Worm (Caenorhabditis elegans) whole organism, young adult: ENCODE measurements around the gene clec-2.

ENCODE experiments used
- B0019.2 ChIP-seq: fragments of 200-800 bp; sonication (Bioruptor generic); conservative IDR thresholded peaks from 2 replicates; pipeline ENCODE4 v1.3.6; 2022; ENCODE audit warnings: missing genetic modification reagents, missing genetic modification characterization, missing compliant biosample characterization
- B0035.1 ChIP-seq: sonication (generic microtip); optimal IDR thresholded peaks from 2 replicates; lab custom pipeline; 2016; ENCODE audit warnings: missing genetic modification characterization, mild to moderate bottlenecking, missing compliant biosample characterization, missing genotype, missing genetic modification reagents
- C06A6.2 ChIP-seq: fragments of 200-800 bp; sonication (Bioruptor generic); conservative IDR thresholded peaks from 2 replicates; pipeline ENCODE4 v1.3.6; 2022; ENCODE audit warnings: missing genetic modification characterization, missing compliant biosample characterization
- D2030.7 ChIP-seq: fragments of 200-800 bp; sonication (Bioruptor generic); IDR thresholded peaks from 2 replicates; pipeline ENCODE4 v1.3.6; 2022; ENCODE audit warnings: missing genetic modification reagents, missing genetic modification characterization, missing compliant biosample characterization
- T26A5.8 ChIP-seq: sonication (generic microtip); optimal IDR thresholded peaks from 2 replicates; lab custom pipeline; 2016; ENCODE audit warnings: missing genetic modification characterization, missing compliant biosample characterization
- Y53F4B.3 ChIP-seq: fragments of 200-800 bp; sonication (Bioruptor generic); IDR thresholded peaks from 2 replicates; pipeline ENCODE4 v1.3.6; 2022; ENCODE audit warnings: missing genetic modification reagents, missing genetic modification characterization, missing compliant biosample characterization
- Y56A3A.18 ChIP-seq: fragments of 200-800 bp; sonication (Bioruptor generic); IDR thresholded peaks from 2 replicates; pipeline ENCODE4 v1.3.6; 2022; ENCODE audit warnings: missing genetic modification reagents, missing genetic modification characterization, missing compliant biosample characterization
- Y79H2A.3 ChIP-seq: fragments of 200-800 bp; sonication (Bioruptor generic); conservative IDR thresholded peaks from 2 replicates; pipeline ENCODE4 v1.3.6; 2022; ENCODE audit warnings: missing genetic modification reagents, missing genetic modification characterization, missing compliant biosample characterization
- Y95B8A.8 ChIP-seq: fragments of 200-800 bp; sonication (Bioruptor generic); IDR thresholded peaks from 2 replicates; pipeline ENCODE4 v1.3.6; 2022; ENCODE audit warnings: missing genetic modification reagents, missing genetic modification characterization, missing compliant biosample characterization
- attf-3 ChIP-seq: fragments of 200-800 bp; sonication (Bioruptor generic); conservative IDR thresholded peaks from 2 replicates; pipeline ENCODE4 v1.3.6; 2022; ENCODE audit warnings: missing genetic modification reagents, missing genetic modification characterization, missing compliant biosample characterization
- ccch-3 ChIP-seq: fragments of 200-800 bp; sonication (Bioruptor generic); optimal IDR thresholded peaks from 2 replicates; lab custom pipeline; 2018; ENCODE audit warnings: mild to moderate bottlenecking, missing genetic modification characterization, missing compliant biosample characterization
- cebp-2 ChIP-seq: fragments of 200-800 bp; sonication (Bioruptor generic); IDR thresholded peaks from 2 replicates; pipeline ENCODE4 v1.3.6; 2022; ENCODE audit warnings: missing genetic modification characterization, missing compliant biosample characterization
- ceh-79 ChIP-seq: sonication (generic microtip); optimal IDR thresholded peaks from 2 replicates; lab custom pipeline; 2017; ENCODE audit warnings: mild to moderate bottlenecking, missing genetic modification characterization, missing compliant biosample characterization
- dox-1 ChIP-seq: fragments of 200-800 bp; sonication (Bioruptor generic); IDR thresholded peaks from 2 replicates; pipeline ENCODE4 v1.3.6; 2022; ENCODE audit warnings: missing genetic modification reagents, missing genetic modification characterization, missing compliant biosample characterization
- dpff-1 ChIP-seq: sonication (generic microtip); optimal IDR thresholded peaks from 2 replicates; lab custom pipeline; 2017; ENCODE audit warnings: mild to moderate bottlenecking, missing genetic modification characterization, missing compliant biosample characterization
- dpl-1 ChIP-seq: fragments of 150-350 bp; optimal IDR thresholded peaks from 2 replicates; lab custom pipeline; 2014; ENCODE audit warnings: missing biosample characterization, missing genetic modification reagents, missing genetic modification characterization
- efl-1 ChIP-seq: fragments of 150-350 bp; optimal IDR thresholded peaks from 2 replicates; lab custom pipeline; 2014; ENCODE audit warnings: missing biosample characterization, missing genetic modification reagents, missing genetic modification characterization
- egl-18 ChIP-seq: fragments of 200-800 bp; sonication (Bioruptor generic); IDR thresholded peaks from 2 replicates; pipeline ENCODE4 v1.3.6; 2022; ENCODE audit warnings: missing genetic modification reagents, missing genetic modification characterization, missing compliant biosample characterization
- egl-44 ChIP-seq: fragments of 200-800 bp; sonication (Bioruptor generic); IDR thresholded peaks from 2 replicates; pipeline ENCODE4 v1.3.6; 2022; ENCODE audit warnings: missing genetic modification reagents, missing genetic modification characterization, missing compliant biosample characterization
- fkh-3 ChIP-seq: sonication (generic microtip); optimal IDR thresholded peaks from 2 replicates; lab custom pipeline; 2016; ENCODE audit warnings: mild to moderate bottlenecking, missing genetic modification characterization, missing compliant biosample characterization
- hmg-20 ChIP-seq: fragments of 200-800 bp; sonication (Bioruptor generic); IDR thresholded peaks from 2 replicates; pipeline ENCODE4 v1.3.6; 2022; ENCODE audit warnings: missing genetic modification reagents, missing genetic modification characterization, missing compliant biosample characterization
- hrde-1 ChIP-seq: sonication (generic microtip); optimal IDR thresholded peaks from 2 replicates; lab custom pipeline; 2016; ENCODE audit warnings: missing genetic modification characterization, mild to moderate bottlenecking, missing compliant biosample characterization, moderate library complexity, missing genotype, missing genetic modification reagents, borderline replicate concordance
- let-526 ChIP-seq: fragments of 200-800 bp; sonication (Bioruptor generic); IDR thresholded peaks from 2 replicates; pipeline ENCODE4 v1.3.6; 2022; ENCODE audit warnings: missing genetic modification reagents, missing genetic modification characterization, missing compliant biosample characterization
- lsy-27 ChIP-seq: sonication (generic microtip); optimal IDR thresholded peaks from 2 replicates; lab custom pipeline; 2017; ENCODE audit warnings: missing genetic modification characterization, mild to moderate bottlenecking, missing compliant biosample characterization, antibody characterized with exemption, missing genotype, borderline replicate concordance; ENCODE audit not compliant: insufficient read depth
- madf-3 ChIP-seq: fragments of 200-800 bp; sonication (Bioruptor generic); IDR thresholded peaks from 2 replicates; pipeline ENCODE4 v1.3.6; 2022; ENCODE audit warnings: missing genetic modification reagents, missing genetic modification characterization, missing compliant biosample characterization
- madf-8 ChIP-seq: fragments of 200-800 bp; sonication (Bioruptor generic); conservative IDR thresholded peaks from 2 replicates; pipeline ENCODE4 v1.3.6; 2022; ENCODE audit warnings: missing genetic modification reagents, missing genetic modification characterization, missing compliant biosample characterization
- mcd-1 ChIP-seq: fragments of 200-800 bp; sonication (Bioruptor generic); IDR thresholded peaks from 2 replicates; pipeline ENCODE4 v1.3.6; 2022; ENCODE audit warnings: missing genetic modification reagents, missing genetic modification characterization, missing compliant biosample characterization
- nfyb-1 ChIP-seq: fragments of 200-800 bp; sonication (Bioruptor generic); IDR thresholded peaks from 2 replicates; pipeline ENCODE4 v1.3.6; 2022; ENCODE audit warnings: missing genetic modification reagents, missing genetic modification characterization, missing compliant biosample characterization
- nhr-27 ChIP-seq: fragments of 200-800 bp; sonication (Bioruptor generic); optimal IDR thresholded peaks from 2 replicates; lab custom pipeline; 2018; ENCODE audit warnings: mild to moderate bottlenecking, missing genetic modification characterization, moderate library complexity, missing compliant biosample characterization
- nhr-80 ChIP-seq: sonication (generic microtip); optimal IDR thresholded peaks from 2 replicates; lab custom pipeline; 2016; ENCODE audit warnings: missing genetic modification characterization, missing compliant biosample characterization
- pbrm-1 ChIP-seq: fragments of 200-800 bp; sonication (Bioruptor generic); IDR thresholded peaks from 2 replicates; pipeline ENCODE4 v1.3.6; 2022; ENCODE audit warnings: missing genetic modification reagents, missing genetic modification characterization, missing compliant biosample characterization
- pha-4 ChIP-seq: fragments of 150-350 bp; sonication (generic microtip); optimal IDR thresholded peaks from 2 replicates; lab custom pipeline; 2014; ENCODE audit warnings: missing biosample characterization, missing genetic modification reagents, missing genetic modification characterization
- tlf-1 ChIP-seq: fragments of 200-800 bp; sonication (Bioruptor generic); optimal IDR thresholded peaks from 2 replicates; lab custom pipeline; 2018; ENCODE audit warnings: mild to moderate bottlenecking, missing genetic modification characterization, missing compliant biosample characterization
- unc-62 ChIP-seq: fragments of 150-350 bp; optimal IDR thresholded peaks from 2 replicates; lab custom pipeline; 2014; ENCODE audit warnings: missing biosample characterization, missing genetic modification reagents, missing genetic modification characterization
- ztf-25 ChIP-seq: fragments of 200-800 bp; sonication (Bioruptor generic); IDR thresholded peaks from 2 replicates; pipeline ENCODE4 v1.3.6; 2022; ENCODE audit warnings: missing genetic modification reagents, missing genetic modification characterization, missing compliant biosample characterization
- ztf-28 ChIP-seq: fragments of 200-800 bp; sonication (Bioruptor generic); IDR thresholded peaks from 2 replicates; pipeline ENCODE4 v1.3.6; 2022; ENCODE audit warnings: missing genetic modification reagents, missing genetic modification characterization, missing compliant biosample characterization
- ztf-3 ChIP-seq: fragments of 200-800 bp; sonication (Bioruptor generic); optimal IDR thresholded peaks from 2 replicates; lab custom pipeline; 2018; ENCODE audit warnings: mild to moderate bottlenecking, missing genetic modification characterization, missing compliant biosample characterization

Gene clec-2

DNA sequence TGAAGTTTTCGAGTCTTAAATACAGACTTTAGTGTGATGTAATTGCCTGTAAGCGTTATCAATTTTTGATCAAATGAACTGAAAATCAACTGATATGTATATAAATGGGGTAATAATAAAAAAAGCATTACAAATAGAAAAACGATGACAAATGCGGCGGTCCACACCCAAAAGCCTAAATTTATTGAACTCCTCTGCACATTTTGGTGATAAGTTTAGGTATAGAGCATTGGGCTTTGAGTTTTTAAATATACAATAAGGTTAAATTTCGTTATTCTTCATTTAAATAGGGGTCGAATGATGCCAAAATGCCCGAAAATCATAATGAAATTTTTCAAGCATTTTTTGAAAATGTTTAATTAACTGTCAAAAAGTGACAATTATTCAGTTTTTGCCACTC is 3.4 kb downstream of the clec-2 start, which contains the start of gene clec-3:
TSS of gene clec-3 (minus strand) at position 101 of the 400 bp plus-strand sequence.
- TF ChIP-seq dox-1 (GFP tag; lab: Robert Waterston, UW) (no peak), nhr-80 (no peak), Y53F4B.3 (GFP tag; lab: Robert Waterston, UW) (no peak), tlf-1 (GFP tag; lab: Kevin White, UChicago) (no peak), C06A6.2 (GFP tag; lab: Robert Waterston, UW) (no peak), egl-44 (GFP tag; lab: Robert Waterston, UW) (no peak), D2030.7 (GFP tag; lab: Robert Waterston, UW) (no peak), hmg-20 (no peak), ztf-3 (GFP tag; lab: Kevin White, UChicago) (no peak), madf-3 (no peak), let-526 (no peak), T26A5.8 (no peak), ztf-28 (no peak), ztf-25 (GFP tag; lab: Robert Waterston, UW) (no peak)

DNA sequence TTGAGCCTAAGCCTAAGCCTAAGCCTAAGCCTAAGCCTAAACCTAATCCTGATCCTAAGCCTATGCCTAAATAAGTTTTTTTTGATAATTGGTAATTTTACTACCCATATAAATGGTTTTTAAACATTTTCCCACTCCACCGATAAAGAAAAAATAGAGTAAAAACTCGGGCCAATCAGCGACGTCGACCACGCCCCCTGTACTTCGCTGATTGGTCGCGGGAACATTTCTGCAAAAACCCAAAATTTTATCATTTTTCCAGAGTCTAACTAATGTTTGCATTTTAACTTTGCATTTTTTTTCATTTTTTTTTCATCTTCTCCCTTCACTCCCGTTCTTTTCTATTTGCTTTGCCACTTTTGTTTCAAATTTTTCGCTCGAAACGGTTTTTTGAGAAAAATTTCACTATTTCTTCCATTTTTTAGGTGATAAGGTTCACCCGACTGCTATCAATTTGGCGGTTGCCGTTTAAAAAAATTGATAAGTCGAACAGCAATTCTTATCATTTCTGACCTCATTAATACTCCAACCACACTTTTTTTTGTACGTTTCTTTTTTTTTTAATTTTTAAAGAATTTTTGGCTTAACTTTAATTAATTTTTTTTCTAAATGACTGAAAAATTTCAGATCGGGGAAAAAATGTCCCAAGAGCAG is 8.9 kb downstream of the clec-2 start, which contains the start of gene C41H7.2:
TSS of gene C41H7.2 (plus strand) at position 622 of the 654 bp plus-strand sequence.
- peak; percentile 93 for TF ChIP-seq nfyb-1
- TF ChIP-seq pbrm-1 (GFP tag; lab: Robert Waterston, UW) = no peak
- TF ChIP-seq nhr-80 = peak; percentile 71
- TF ChIP-seq efl-1 = no peak
- TF ChIP-seq, all 124 proteins: peak for 2

DNA sequence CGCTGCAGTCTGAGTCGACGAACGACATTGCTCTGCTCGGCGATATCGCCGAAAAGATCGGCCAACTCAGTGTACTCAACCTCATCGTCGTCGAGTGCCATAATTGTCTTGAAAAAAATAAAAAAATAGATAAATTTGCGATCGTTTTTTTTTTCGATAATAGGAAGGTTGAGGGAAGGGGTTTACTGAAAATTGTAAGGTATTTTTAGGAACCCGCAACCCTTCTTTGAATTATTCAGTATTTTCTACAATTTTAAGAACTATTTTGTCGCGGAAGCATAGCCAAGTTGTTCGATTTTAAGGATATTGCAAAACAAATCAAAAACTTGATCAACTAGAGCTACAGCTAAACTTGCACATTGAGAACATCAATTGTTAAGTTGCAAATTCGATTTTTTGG is 11.1 kb downstream of the clec-2 start, which contains the start of gene C41H7.9:
TSS of gene C41H7.9 (minus strand) at position 101 of the 400 bp plus-strand sequence.
- TF ChIP-seq nhr-27 (tag; lab: Kevin White, UChicago) = no peak
- no peak for TF ChIP-seq pha-4 (tag; lab: Kevin White, UChicago)
- no peak for TF ChIP-seq egl-18
- TF ChIP-seq ccch-3 = no peak
- TF ChIP-seq Y95B8A.8 (GFP tag; lab: Robert Waterston, UW) = no peak
- no peak for TF ChIP-seq hrde-1 (tag; lab: Kevin White, UChicago)
- no peak for TF ChIP-seq B0035.1 (tag; lab: Kevin White, UChicago)
- TF ChIP-seq dpff-1 = no peak
- no peak for TF ChIP-seq tlf-1 (GFP tag; lab: Kevin White, UChicago)
- TF ChIP-seq Y56A3A.18 = no peak
- no peak for TF ChIP-seq ceh-79 (tag; lab: Kevin White, UChicago)
- no peak for TF ChIP-seq madf-8 (GFP tag; lab: Robert Waterston, UW)
- TF ChIP-seq mcd-1 (GFP tag; lab: Robert Waterston, UW) = no peak
- TF ChIP-seq dox-1 (GFP tag; lab: Robert Waterston, UW) = no peak
- no peak for TF ChIP-seq B0019.2 (GFP tag; lab: Robert Waterston, UW)
- TF ChIP-seq fkh-3 = no peak
- TF ChIP-seq cebp-2 (GFP tag; lab: Robert Waterston, UW) = no peak
- TF ChIP-seq dpl-1 = no peak
- no peak for TF ChIP-seq Y79H2A.3 (GFP tag; lab: Robert Waterston, UW)

DNA sequence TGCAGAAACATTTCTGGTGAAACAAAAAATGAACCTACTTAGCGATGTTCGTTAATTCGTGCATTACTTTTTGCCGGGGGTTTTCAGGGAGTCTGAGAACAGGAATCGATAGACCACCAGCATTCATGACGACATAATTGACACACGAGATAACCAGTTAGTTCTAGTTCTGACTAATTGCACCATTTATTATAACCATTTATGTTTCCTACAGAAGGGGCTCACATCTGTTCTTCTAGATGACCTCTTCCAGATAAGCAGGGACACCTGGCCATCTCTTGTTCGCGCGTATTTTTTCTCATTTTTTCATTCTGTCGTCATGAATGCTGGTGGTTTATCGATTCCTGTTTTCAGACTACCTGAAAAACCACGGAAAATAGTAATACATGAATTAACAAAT is 14.8 kb downstream of the clec-2 start, which contains the start of gene sdz-5:
TSS of gene sdz-5 (plus strand) at position 301 of the 400 bp plus-strand sequence.
- TF ChIP-seq attf-3 (GFP tag; lab: Robert Waterston, UW) (no peak), tlf-1 (GFP tag; lab: Kevin White, UChicago) (no peak), unc-62 (GFP tag; lab: Kevin White, UChicago) (no peak), lsy-27 (tag; lab: Kevin White, UChicago) (no peak), hmg-20 (no peak)
